Worm (Caenorhabditis elegans): Measurements from ENCODE around the gene ced-7.

Gene ced-7

ce11 chrIII:9564410-9564809, 15.5 kb downstream of the ced-7 start, which contains the start of gene C48B4.10:
Gene C48B4.10 (minus strand): TSS chrIII:9564510.
- TF ChIP-seq ceh-82 (tag; optimal IDR thresholded peaks at IDR 0.05) = no peak
- TF ChIP-seq pqm-1 (tag; optimal IDR thresholded peaks at IDR 0.05) = no peak
- TF ChIP-seq zag-1 (tag; optimal IDR thresholded peaks at IDR 0.05) = no peak
- TF ChIP-seq egl-27 (tag; optimal IDR thresholded peaks at IDR 0.05) = no peak
- TF ChIP-seq nhr-25 (tag; optimal IDR thresholded peaks at IDR 0.05) = no peak
- no peak for TF ChIP-seq nhr-11 (tag; optimal IDR thresholded peaks at IDR 0.05)
- no peak for TF ChIP-seq skn-1 (tag; optimal IDR thresholded peaks at IDR 0.05)
- no peak for TF ChIP-seq R02D3.7 (tag; optimal IDR thresholded peaks at IDR 0.05)
- no peak for TF ChIP-seq fos-1 (tag; optimal IDR thresholded peaks at IDR 0.05)
- no peak for TF ChIP-seq nhr-237 (tag; optimal IDR thresholded peaks at IDR 0.05)
- TF ChIP-seq aly-2 (tag; optimal IDR thresholded peaks at IDR 0.05) = no peak
- TF ChIP-seq lin-15B (tag; optimal IDR thresholded peaks at IDR 0.05) = no peak
- no peak for TF ChIP-seq nhr-76 (tag; optimal IDR thresholded peaks at IDR 0.05)
- TF ChIP-seq lin-39 (tag; optimal IDR thresholded peaks at IDR 0.05) = no peak
- TF ChIP-seq egl-5 (tag; optimal IDR thresholded peaks at IDR 0.05) = no peak

- TF ChIP-seq ceh-82 (tag; optimal IDR thresholded peaks at IDR 0.05) (no peak), ceh-16 (tag; optimal IDR thresholded peaks at IDR 0.05) (no peak), fkh-10 (GFP tag; optimal IDR thresholded peaks at IDR 0.05) (no peak), fkh-2 (tag; optimal IDR thresholded peaks at IDR 0.05) (no peak), lin-15B (tag; optimal IDR thresholded peaks at IDR 0.05) (no peak), ZK546.5 (tag; optimal IDR thresholded peaks at IDR 0.05) (no peak), nfya-1 (tag; optimal IDR thresholded peaks at IDR 0.05; ENCODE audit: insufficient read depth) (no peak), nhr-77 (tag; optimal IDR thresholded peaks at IDR 0.05) (no peak), mdl-1 (tag; optimal IDR thresholded peaks at IDR 0.05) (no peak), unc-39 (tag; optimal IDR thresholded peaks at IDR 0.05) (no peak), elt-1 (tag; optimal IDR thresholded peaks at IDR 0.05) (no peak), ztf-11 (tag; optimal IDR thresholded peaks at IDR 0.05) (no peak), pha-4 (tag; optimal IDR thresholded peaks at IDR 0.05) (no peak), nhr-11 (tag; optimal IDR thresholded peaks at IDR 0.05) (no peak)
Measured at ce11 chrIII:9563235-9563634, 16.7 kb downstream of the ced-7 start, which contains the start of gene C48B4.9. Gene C48B4.9 (minus strand): TSS chrIII:9563335.

- TF ChIP-seq tbx-2 (tag; optimal IDR thresholded peaks at IDR 0.05) (no peak), sea-2 (GFP tag; optimal IDR thresholded peaks at IDR 0.05) (no peak), nhr-67 (tag; optimal IDR thresholded peaks at IDR 0.05) (no peak), zag-1 (tag; optimal IDR thresholded peaks at IDR 0.05) (no peak), unc-62 (GFP tag; optimal IDR thresholded peaks at IDR 0.05) (no peak), lin-39 (tag; optimal IDR thresholded peaks at IDR 0.05) (no peak), egl-5 (tag; optimal IDR thresholded peaks at IDR 0.05) (no peak), elt-3 (tag; optimal IDR thresholded peaks at IDR 0.05) (no peak), ztf-4 (tag; optimal IDR thresholded peaks at IDR 0.05) (no peak), fkh-10 (GFP tag; optimal IDR thresholded peaks at IDR 0.05) (no peak), nhr-11 (tag; optimal IDR thresholded peaks at IDR 0.05) (no peak), ceh-82 (tag; optimal IDR thresholded peaks at IDR 0.05) (no peak)
Measured at ce11 chrIII:9561158-9561557, 18.7 kb downstream of the ced-7 start, which contains the start of gene C48B4.8. Gene C48B4.8 (minus strand): TSS chrIII:9561258.

DNA sequence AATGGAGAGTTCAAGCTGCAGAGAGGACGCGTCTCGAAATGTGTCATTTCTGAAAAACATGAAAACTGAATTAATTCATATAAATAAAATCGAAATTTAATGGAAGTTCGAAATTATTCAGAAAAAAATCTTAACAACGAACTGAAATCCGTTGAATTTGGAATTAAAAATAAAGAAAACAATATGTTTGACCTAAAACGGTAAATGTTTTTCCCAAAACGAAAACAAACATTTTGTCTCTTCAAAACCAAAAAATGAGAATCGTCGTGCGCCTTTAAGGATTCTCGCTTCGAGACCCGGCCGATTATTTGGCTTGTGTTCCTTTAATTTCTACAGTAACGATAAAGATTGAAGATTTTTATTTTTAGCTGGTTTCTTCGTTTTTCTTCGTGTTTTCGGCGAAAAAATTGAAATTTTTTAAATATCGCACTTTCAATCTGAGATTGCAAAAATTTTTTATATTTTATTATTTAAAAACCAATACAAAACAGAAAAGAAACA, 20.5 kb downstream of the ced-7 start, which contains the start of gene C48B4.7:
Gene C48B4.7, minus strand, starts transcription at position 51 of the 501 bp plus-strand sequence.
- TF ChIP-seq fkh-2 (tag; optimal IDR thresholded peaks at IDR 0.05) = no peak
- TF ChIP-seq pha-4 (tag; optimal IDR thresholded peaks at IDR 0.05) = no peak
- no peak for TF ChIP-seq unc-62 (GFP tag; optimal IDR thresholded peaks at IDR 0.05)
- TF ChIP-seq aly-2 (tag; optimal IDR thresholded peaks at IDR 0.05) = no peak
- TF ChIP-seq ztf-4 (tag; optimal IDR thresholded peaks at IDR 0.05) = no peak
- TF ChIP-seq hmg-11 (tag; optimal IDR thresholded peaks at IDR 0.05) = no peak
- no peak for TF ChIP-seq nfya-1 (tag; optimal IDR thresholded peaks at IDR 0.05; ENCODE audit: insufficient read depth)
- TF ChIP-seq nhr-77 (tag; optimal IDR thresholded peaks at IDR 0.05) = no peak

- TF ChIP-seq nfya-1 (tag; optimal IDR thresholded peaks at IDR 0.05; ENCODE audit: insufficient read depth) (no peak), elt-2 (tag; optimal IDR thresholded peaks at IDR 0.05) (no peak), unc-39 (tag; optimal IDR thresholded peaks at IDR 0.05) (no peak), nhr-77 (tag; optimal IDR thresholded peaks at IDR 0.05) (no peak), unc-62 (GFP tag; optimal IDR thresholded peaks at IDR 0.05) (no peak), ceh-82 (tag; optimal IDR thresholded peaks at IDR 0.05) (no peak), snpc-4 (tag; optimal IDR thresholded peaks at IDR 0.05) (no peak), eor-1 (tag; optimal IDR thresholded peaks at IDR 0.05) (no peak), pqm-1 (tag; optimal IDR thresholded peaks at IDR 0.05) (no peak), fkh-2 (tag; optimal IDR thresholded peaks at IDR 0.05) (no peak), nhr-76 (tag; optimal IDR thresholded peaks at IDR 0.05) (no peak), fos-1 (tag; optimal IDR thresholded peaks at IDR 0.05) (no peak), nhr-237 (tag; optimal IDR thresholded peaks at IDR 0.05) (no peak), R02D3.7 (tag; optimal IDR thresholded peaks at IDR 0.05) (no peak), jun-1 (tag; optimal IDR thresholded peaks at IDR 0.05) (no peak), ceh-9 (tag; optimal IDR thresholded peaks at IDR 0.05) (no peak), skn-1 (tag; optimal IDR thresholded peaks at IDR 0.05) (no peak), egl-27 (tag; optimal IDR thresholded peaks at IDR 0.05) (no peak), nhr-28 (tag; optimal IDR thresholded peaks at IDR 0.05) (no peak)
Measured at ce11 chrIII:9558463-9558862, 21.4 kb downstream of the ced-7 start, which contains the start of gene C48B4.6. Gene C48B4.6 (minus strand): TSS chrIII:9558563.

All from whole organism, L3 larva.